Fruit fly (Drosophila melanogaster) whole organism, wandering third instar larva: ENCODE results near the gene CG15456.

ENCODE experiments used
- Dfd ChIP-seq: fragments of >200 bp; optimal IDR thresholded peaks from 2 replicates; lab custom pipeline; 2017; ENCODE audit warnings: missing biosample characterization, missing genetic modification characterization
- Dif ChIP-seq: fragments of 200-275, 200-300 bp; sonication (Bioruptor generic); optimal IDR thresholded peaks from 2 replicates; lab custom pipeline; 2018; ENCODE audit warnings: missing biosample characterization, missing genetic modification characterization; ENCODE audit not compliant: partially characterized antibody
- Hr78 ChIP-seq: fragments of >200 bp; optimal IDR thresholded peaks from 2 replicates; lab custom pipeline; 2017; ENCODE audit warnings: missing biosample characterization, missing genetic modification characterization
- Hr83 ChIP-seq: fragments of 200-300 bp; sonication (Bioruptor generic); optimal IDR thresholded peaks from 2 replicates; lab custom pipeline; 2016; ENCODE audit warnings: missing biosample characterization, mild to moderate bottlenecking, missing genetic modification characterization, moderate library complexity; ENCODE audit not compliant: poor library complexity, severe bottlenecking
- N ChIP-seq: fragments of >200 bp; optimal IDR thresholded peaks from 2 replicates; lab custom pipeline; 2018; ENCODE audit warnings: missing biosample characterization, missing external identifiers, missing genetic modification characterization
- Rel ChIP-seq, 2 experiments: fragments of 200-800 bp; sonication (Bioruptor generic) in 1 of 2; optimal IDR thresholded peaks; 2 replicates in 1 of 2; 3 replicates in 1 of 2; lab custom pipeline; 2016 to 2019; ENCODE audit warnings: mild to moderate bottlenecking in 2 of 2, missing biosample characterization in 2 of 2, missing genetic modification characterization in 2 of 2, moderate library complexity in 1 of 2
- dl ChIP-seq, 2 experiments: fragments of 175-275, 200-275 bp in 1 of 2; fragments of 200-275 bp in 1 of 2; sonication (Bioruptor generic); optimal IDR thresholded peaks; lab custom pipeline; 2018; ENCODE audit warnings: mild to moderate bottlenecking in 2 of 2, missing biosample characterization in 2 of 2, missing genetic modification characterization in 2 of 2, moderate library complexity in 2 of 2; ENCODE audit not compliant: partially characterized antibody in 2 of 2, insufficient read depth in 1 of 2
- h ChIP-seq: fragments of 200-800 bp; sonication (Bioruptor generic); optimal IDR thresholded peaks from 3 replicates; lab custom pipeline; 2016; ENCODE audit warnings: missing biosample characterization, mild to moderate bottlenecking, missing genetic modification characterization
- psq ChIP-seq: fragments of 200-800 bp; sonication (Bioruptor generic); optimal IDR thresholded peaks from 3 replicates; lab custom pipeline; 2017; ENCODE audit warnings: missing biosample characterization, mild to moderate bottlenecking, missing genetic modification characterization, moderate library complexity
- usp ChIP-seq: fragments of >200 bp; optimal IDR thresholded peaks from 2 replicates; lab custom pipeline; 2017; ENCODE audit warnings: missing biosample characterization, missing genetic modification characterization

DNA sequence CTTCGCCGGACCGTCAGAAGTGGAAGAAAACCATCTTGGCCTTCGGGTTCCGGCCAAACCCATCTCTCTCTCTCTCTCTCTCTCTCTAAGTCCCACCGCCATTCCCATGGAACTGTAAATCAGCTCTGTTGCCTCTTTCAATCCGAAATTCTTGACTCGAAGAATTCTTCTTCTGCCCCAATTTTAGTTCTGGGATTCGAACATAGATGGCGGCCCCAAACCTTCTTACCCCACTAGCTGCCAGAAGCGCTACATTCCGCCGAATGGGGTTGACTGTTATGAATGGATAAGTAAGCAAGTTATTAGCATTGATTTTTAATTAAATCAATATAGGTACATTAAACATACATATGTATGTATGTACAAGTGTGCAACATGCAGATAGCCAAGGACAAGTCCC lies 41.0 kb downstream of the CG15456 start:
- TF ChIP-seq dl (GFP tag; optimal IDR thresholded peaks at IDR 0.05; lab: Kevin White, UChicago; ENCODE audit: insufficient read depth in 1 of 2, partially characterized antibody in 2 of 2) (no peak), h (GFP tag; lab: Kevin White, UChicago) (no peak), Hr83 (GFP tag; lab: Kevin White, UChicago) (no peak), Dfd (GFP tag; lab: Kevin White, UChicago) (no peak), psq (GFP tag; lab: Kevin White, UChicago) (no peak), usp (no peak), Hr78 (GFP tag; lab: Kevin White, UChicago) (no peak), Dif (GFP tag; lab: Kevin White, UChicago) (no peak), N (GFP tag; lab: Kevin White, UChicago) (no peak), Rel (GFP tag; optimal IDR thresholded peaks at IDR 0.05; lab: Kevin White, UChicago) (no peak), Rel (tag; optimal IDR thresholded peaks at IDR 0.05; lab: Kevin White, UChicago) (no peak)
